Worm (Caenorhabditis elegans) whole organism, early embryonic: ENCODE measurements around the gene Y11D7A.8.

Experiments
- ama-1 ChIP-seq: fragments of 150-350 bp; optimal IDR thresholded peaks from 2 replicates; lab custom pipeline; 2014
- flt-1 ChIP-seq: fragments of 200-800 bp; sonication (Bioruptor generic); IDR thresholded peaks from 2 replicates; pipeline ENCODE4 v1.3.6; 2022; ENCODE audit warnings: missing genetic modification characterization, missing compliant biosample characterization
- tbx-37 ChIP-seq: fragments of 200-800 bp; sonication (Bioruptor generic); conservative IDR thresholded peaks from 2 replicates; pipeline ENCODE4 v1.3.6; 2022; ENCODE audit warnings: missing genetic modification reagents, missing genetic modification characterization, missing compliant biosample characterization

ce11 chrIV:9239151-9239550 lies 12.0 kb upstream of the Y11D7A.8 start:
- TF ChIP-seq flt-1 (GFP tag; lab: Robert Waterston, UW) = no peak
- TF ChIP-seq ama-1 (lab: Kevin White, UChicago) = no peak
- TF ChIP-seq tbx-37 = no peak
